Fruit fly (Drosophila melanogaster): Measurements from ENCODE around the gene CG42834.
"Not testable (repeated sequence)": the region's sequence is repeated elsewhere in the genome, so short reads cannot be mapped to it uniquely, and the experiment has no call there.

The CG42834 gene

DNA sequence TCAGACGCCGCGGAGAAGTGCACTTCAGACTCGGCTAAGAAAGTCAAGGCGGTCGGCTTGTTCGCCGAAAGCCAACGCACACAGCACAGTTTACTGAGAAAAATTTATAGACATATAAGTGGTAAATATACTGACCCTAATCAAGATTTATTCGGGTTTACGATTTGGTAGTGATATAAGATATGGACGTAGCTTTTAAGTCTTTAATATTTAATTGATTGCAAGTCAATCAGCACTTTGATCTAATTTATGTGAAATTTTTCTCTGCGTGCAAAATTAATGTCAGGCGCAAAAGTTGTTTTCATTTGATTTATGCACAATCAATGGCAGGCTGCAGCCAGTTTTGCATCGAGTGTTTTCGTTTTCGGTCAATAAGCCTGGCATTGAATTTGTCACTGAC is 11.9 kb downstream of the CG42834 start:
- no peak for TF ChIP-seq CG17801 (GFP tag; optimal IDR thresholded peaks at IDR 0.05; ENCODE audit: partially characterized antibody)

DNA sequence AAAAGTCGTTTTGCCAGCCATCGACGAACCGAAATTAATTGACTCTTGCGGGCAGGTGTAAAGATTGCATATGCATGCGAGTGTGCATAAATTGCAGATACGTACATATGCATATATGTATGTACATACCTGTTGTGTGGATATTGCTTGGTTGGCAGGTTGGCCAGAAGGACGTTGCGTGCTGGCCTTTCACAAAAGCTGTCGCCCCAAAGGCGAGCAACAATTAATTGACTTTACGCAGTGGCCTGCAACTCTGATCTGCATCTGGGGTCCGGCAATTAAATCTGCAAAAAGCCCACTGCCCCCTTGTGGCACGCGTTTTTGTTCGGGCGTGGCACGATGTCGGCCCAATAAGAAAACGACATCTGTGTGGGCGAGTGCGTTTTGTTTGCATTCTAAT is 14.6 kb downstream of the CG42834 start:
- TF ChIP-seq CG17801 (GFP tag; optimal IDR thresholded peaks at IDR 0.05; ENCODE audit: partially characterized antibody): no peak

DNA sequence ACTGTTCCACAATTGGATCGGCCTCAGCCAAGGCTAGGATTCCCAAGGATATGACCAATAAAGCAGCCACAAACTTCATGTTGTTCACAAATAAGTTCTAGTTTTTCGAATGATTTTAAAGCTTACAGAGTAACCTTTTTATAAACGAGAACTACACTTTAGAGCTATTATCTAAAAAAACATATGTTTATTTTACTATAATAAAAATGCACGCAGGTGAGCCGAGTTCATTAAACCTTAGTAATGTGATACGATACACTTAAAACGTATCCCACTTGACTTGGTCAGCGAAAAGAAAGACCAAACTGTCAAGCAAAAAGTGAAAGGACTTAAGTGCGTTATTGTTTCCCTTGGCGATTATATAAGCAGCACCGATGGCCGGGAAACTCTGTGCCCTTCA is 15.8 kb downstream of the CG42834 start, which contains the start of gene CG44090:
CG44090 (minus strand) TSS at position 101 of the 400 bp plus-strand sequence.
- no peak for TF ChIP-seq CG17801 (GFP tag; optimal IDR thresholded peaks at IDR 0.05; ENCODE audit: partially characterized antibody)

DNA sequence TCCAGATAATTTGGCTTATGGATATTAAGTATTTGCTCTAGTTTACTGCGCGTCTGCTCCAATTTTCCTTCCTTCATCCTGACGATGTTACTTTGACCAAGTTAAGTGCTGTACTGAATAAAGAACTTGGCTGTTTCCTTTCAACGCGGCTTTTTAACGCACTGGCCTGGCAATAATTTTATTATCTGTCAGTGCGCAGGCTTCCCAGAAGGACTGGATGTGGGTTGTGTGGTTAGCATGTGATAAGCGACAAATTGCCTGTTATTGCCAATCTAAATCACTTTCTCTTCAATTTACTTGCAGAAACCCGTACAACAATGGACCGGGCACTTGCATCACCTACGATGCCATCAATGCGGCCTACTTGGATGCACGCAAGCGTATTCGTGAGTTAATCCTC is 22.1 kb downstream of the CG42834 start, which contains the start of gene CG14331:
CG14331 (minus strand) TSS at position 101 of the 400 bp plus-strand sequence.
- no peak for TF ChIP-seq CG17801 (GFP tag; optimal IDR thresholded peaks at IDR 0.05; ENCODE audit: partially characterized antibody)

DNA sequence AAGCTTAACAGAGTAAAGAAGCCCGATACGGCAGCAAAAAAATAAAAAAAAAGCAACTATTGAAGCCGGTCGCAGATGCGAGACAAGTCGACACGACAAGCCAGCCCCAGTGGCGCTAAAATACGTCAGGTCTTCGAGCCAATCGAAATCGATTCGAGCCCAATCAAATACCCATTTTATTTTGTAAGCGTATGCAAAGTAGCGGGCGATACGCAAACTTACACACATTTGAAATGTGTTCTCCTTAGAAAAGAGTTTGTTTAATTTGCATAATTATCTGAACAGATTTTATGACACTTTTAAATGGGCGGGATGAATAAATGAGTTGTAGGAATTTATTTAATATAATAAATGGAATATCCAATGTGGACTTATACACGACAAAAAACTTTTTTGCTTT is 29.1 kb downstream of the CG42834 start:
- no peak for TF ChIP-seq CG17801 (GFP tag; optimal IDR thresholded peaks at IDR 0.05; ENCODE audit: partially characterized antibody)

DNA sequence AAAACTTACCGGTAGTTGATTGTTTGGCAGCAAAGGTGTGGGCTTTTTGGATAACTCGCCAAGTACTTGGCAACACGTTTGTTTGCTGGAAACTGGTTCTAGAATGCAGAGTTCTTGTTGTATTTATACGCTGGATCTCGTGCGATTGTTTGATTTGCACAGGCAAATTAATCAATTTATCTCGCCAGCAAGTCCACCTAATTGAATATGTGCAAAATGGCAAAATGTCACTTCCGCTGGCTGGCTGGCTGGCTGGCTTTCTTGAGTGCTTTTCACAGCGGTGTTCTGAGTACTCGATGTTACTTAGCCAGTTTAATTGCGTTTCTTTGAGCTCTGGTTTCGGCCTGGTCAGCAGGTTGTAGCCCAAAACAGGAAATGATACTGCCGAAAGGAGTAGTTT is 30.2 kb downstream of the CG42834 start, which contains the start of gene Eh:
Eh (minus strand) TSS at position 101 of the 400 bp plus-strand sequence.
- TF ChIP-seq CG17801 (GFP tag; optimal IDR thresholded peaks at IDR 0.05; ENCODE audit: partially characterized antibody): no peak

DNA sequence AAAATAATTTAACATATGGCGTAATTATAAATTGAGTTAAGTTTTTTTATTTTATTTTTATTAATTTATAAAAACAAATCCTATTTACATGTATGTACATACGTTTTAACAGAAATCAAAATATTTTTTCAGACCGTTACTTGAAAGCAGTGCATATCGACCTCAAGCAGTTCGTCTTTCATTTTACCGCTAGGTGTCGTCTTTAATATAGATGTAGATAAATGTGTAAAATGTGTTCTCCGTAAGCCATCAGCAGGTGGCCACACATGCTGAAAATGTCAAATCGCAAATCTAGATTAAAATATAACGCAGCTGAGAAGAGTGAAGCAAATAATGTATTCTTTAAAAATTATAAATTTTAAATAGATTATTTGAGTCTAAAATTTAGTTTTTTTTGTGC is 30.8 kb downstream of the CG42834 start:
- TF ChIP-seq CG17801 (GFP tag; optimal IDR thresholded peaks at IDR 0.05; ENCODE audit: partially characterized antibody): no peak

DNA sequence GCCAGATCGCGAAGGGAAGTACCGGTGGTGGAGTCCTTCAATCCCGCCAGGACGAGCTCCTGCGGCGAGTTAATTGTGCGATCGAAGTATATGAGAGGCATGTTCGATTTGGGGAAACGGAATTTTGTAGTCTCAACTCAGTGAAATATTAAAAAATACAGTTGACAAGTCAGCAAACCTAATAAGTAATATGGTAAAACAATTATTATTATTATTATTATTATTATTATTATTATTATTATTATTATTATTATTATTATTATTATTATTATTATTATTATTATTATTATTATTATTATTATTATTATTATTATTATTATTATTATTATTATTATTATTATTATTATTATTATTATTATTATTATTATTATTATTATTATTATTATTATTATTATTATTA is 38.1 kb downstream of the CG42834 start, which contains the start of gene CG14330:
CG14330 (minus strand) TSS at position 101 of the 400 bp plus-strand sequence.
- TF ChIP-seq CG17801 (GFP tag; optimal IDR thresholded peaks at IDR 0.05; ENCODE audit: partially characterized antibody): not testable (repeated sequence)
